Fruit fly (Drosophila melanogaster): ENCODE results near the gene CG14257.

CG14257 gene

dm6 chr3R:27070906-27071498 is 4.7 kb upstream of the CG14257 start (continued):
- TF ChIP-seq pan (optimal IDR thresholded peaks at IDR 0.05) (no peak), pan (GFP tag; optimal IDR thresholded peaks at IDR 0.05 in 1 of 2, IDR thresholded peaks at IDR 0.05 in 1 of 2) (peak in 1 of 2 experiments; percentile 31), CG31365 (tag; optimal IDR thresholded peaks at IDR 0.05) (no peak), bsh (GFP tag; optimal IDR thresholded peaks at IDR 0.05) (no peak), lov (optimal IDR thresholded peaks at IDR 0.05) (no peak), lov (GFP tag; IDR thresholded peaks at IDR 0.05) (no peak), dpn (GFP tag; optimal IDR thresholded peaks at IDR 0.05) (peak in 1 of 2 experiments; percentile 19), kni (GFP tag; optimal IDR thresholded peaks at IDR 0.05) (no peak), CG9727 (GFP tag; optimal IDR thresholded peaks at IDR 0.05) (no peak), CG31441 (GFP tag; IDR thresholded peaks at IDR 0.05) (no peak), dysf (GFP tag; IDR thresholded peaks at IDR 0.05) (peak; percentile 33; the same call in 2 of the 3 replicates), Oaz (GFP tag; IDR thresholded peaks at IDR 0.05) (no peak), CG13624 (GFP tag; optimal IDR thresholded peaks at IDR 0.05) (no peak), Oli (tag; optimal IDR thresholded peaks at IDR 0.05) (peak; percentile 31), wdn (GFP tag; IDR thresholded peaks at IDR 0.05) (no peak), CG8388 (GFP tag; optimal IDR thresholded peaks at IDR 0.05) (no peak), tna (GFP tag; IDR thresholded peaks at IDR 0.05; ENCODE audit: partially characterized antibody) (no peak), z (GFP tag; IDR thresholded peaks at IDR 0.05) (0 out of 3 replicates have a peak, but pooled peaks have one; percentile 8), CG9215 (GFP tag; IDR thresholded peaks at IDR 0.05) (no peak), Eip74EF (GFP tag; optimal IDR thresholded peaks at IDR 0.05) (no peak), Abd-B (GFP tag; optimal IDR thresholded peaks at IDR 0.05) (no peak), D19B (GFP tag; optimal IDR thresholded peaks at IDR 0.05) (no peak), H15 (GFP tag; IDR thresholded peaks at IDR 0.05) (no peak), wek (GFP tag; optimal IDR thresholded peaks at IDR 0.05) (no peak), CHES-1-like (GFP tag; optimal IDR thresholded peaks at IDR 0.05) (no peak), eve (GFP tag; optimal IDR thresholded peaks at IDR 0.05) (no peak), CG17385 (GFP tag; optimal IDR thresholded peaks at IDR 0.05) (peak; percentile 1), pho (GFP tag; optimal IDR thresholded peaks at IDR 0.05) (no peak), Dll (GFP tag; IDR thresholded peaks at IDR 0.05; ENCODE audit: partially characterized antibody) (0 out of 4 replicates have a peak, but pooled peaks have one; percentile 16), BEAF-32 (GFP tag; optimal IDR thresholded peaks at IDR 0.05) (no peak), CG30020 (tag; optimal IDR thresholded peaks at IDR 0.05) (no peak), Max (GFP tag; optimal IDR thresholded peaks at IDR 0.05) (no peak), esg (GFP tag; conservative IDR thresholded peaks at IDR 0.05) (no peak), bbx (GFP tag; IDR thresholded peaks at IDR 0.05; ENCODE audit: partially characterized antibody) (no peak), CG2120 (GFP tag; optimal IDR thresholded peaks at IDR 0.05) (peak; percentile 7), Gsc (GFP tag; IDR thresholded peaks at IDR 0.05) (no peak), CG8944 (GFP tag; optimal IDR thresholded peaks at IDR 0.05) (no peak), dan (GFP tag; IDR thresholded peaks at IDR 0.05) (no peak), CG17912 (GFP tag; optimal IDR thresholded peaks at IDR 0.05) (no peak), CG17361 (GFP tag; IDR thresholded peaks at IDR 0.05) (no peak), HmgD (GFP tag; optimal IDR thresholded peaks at IDR 0.05) (no peak), zfh2 (GFP tag; optimal IDR thresholded peaks at IDR 0.05) (peak; percentile 9), sens (GFP tag) (peak; percentile 67), psq (GFP tag; optimal IDR thresholded peaks at IDR 0.05) (no peak), Deaf1 (tag; optimal IDR thresholded peaks at IDR 0.05) (no peak), cato (GFP tag; optimal IDR thresholded peaks at IDR 0.05; ENCODE audit: borderline replicate concordance) (no peak), Xbp1 (GFP tag; optimal IDR thresholded peaks at IDR 0.05) (no peak), Dek (tag; optimal IDR thresholded peaks at IDR 0.05) (no peak), Atf3 (GFP tag; optimal IDR thresholded peaks at IDR 0.05) (no peak), CG10366 (GFP tag; IDR thresholded peaks at IDR 0.05) (peak; percentile 30; the same call in 1 of the 2 replicates), p53 (GFP tag; optimal IDR thresholded peaks at IDR 0.05) (no peak)

Measured in whole organism, embryonic.